Fruit fly (Drosophila melanogaster) whole organism, embryonic: ENCODE measurements around the gene witty.

Experiments
- Ada2b ChIP-seq: fragments of 200-800 bp; sonication (Bioruptor generic); IDR thresholded peaks from 2 replicates; pipeline ENCODE4 v1.3.6; 2022; ENCODE audit warnings: missing biosample characterization, missing genetic modification characterization
- B-H1 ChIP-seq: fragments of 200-800 bp; sonication (Bioruptor generic); IDR thresholded peaks from 3 replicates; pipeline ENCODE4 v1.3.6; 2022; ENCODE audit warnings: missing biosample characterization, missing genetic modification characterization
- B-H2 ChIP-seq: fragments of 200-800 bp; sonication (Bioruptor generic); optimal IDR thresholded peaks from 2 replicates; lab custom pipeline; 2018; ENCODE audit warnings: missing biosample characterization, mild to moderate bottlenecking, missing genetic modification characterization
- Bgb ChIP-seq: fragments of 200-800 bp; sonication (Bioruptor generic); IDR thresholded peaks from 2 replicates; pipeline ENCODE4 v1.3.6; 2022; ENCODE audit warnings: missing biosample characterization, missing genetic modification characterization; ENCODE audit not compliant: partially characterized antibody
- CG10274 ChIP-seq: fragments of 200-800 bp; sonication (Bioruptor generic); optimal IDR thresholded peaks from 3 replicates; lab custom pipeline; 2017; ENCODE audit warnings: missing biosample characterization, mild to moderate bottlenecking, missing genetic modification characterization
- CG12236 ChIP-seq: fragments of 200-800 bp; sonication (Bioruptor generic); optimal IDR thresholded peaks from 2 replicates; lab custom pipeline; 2016; ENCODE audit warnings: missing biosample characterization, missing genetic modification characterization
- CG12744 ChIP-seq: fragments of 200-800 bp; sonication (Bioruptor generic); optimal IDR thresholded peaks from 2 replicates; lab custom pipeline; 2016; ENCODE audit warnings: missing biosample characterization, missing genetic modification characterization
- CG12769 ChIP-seq: fragments of 200-800 bp; sonication (Bioruptor generic); optimal IDR thresholded peaks from 2 replicates; lab custom pipeline; 2019; ENCODE audit warnings: missing biosample characterization, mild to moderate bottlenecking, missing genetic modification characterization, moderate library complexity
- CG13123 ChIP-seq: fragments of 200-800 bp; sonication (Bioruptor generic); optimal IDR thresholded peaks from 2 replicates; lab custom pipeline; 2016; ENCODE audit warnings: missing biosample characterization, missing genetic modification characterization
- CG15514 ChIP-seq: fragments of 200-800 bp; sonication (Bioruptor generic); optimal IDR thresholded peaks from 3 replicates; lab custom pipeline; 2017; ENCODE audit warnings: missing biosample characterization, missing genetic modification characterization, mild to moderate bottlenecking, moderate library complexity, missing genetic modification reagents
- CG16813 ChIP-seq: fragments of 200-800 bp; sonication (Bioruptor generic); IDR thresholded peaks from 3 replicates; pipeline ENCODE4 v1.3.6; 2022; ENCODE audit warnings: missing biosample characterization, missing genetic modification characterization; ENCODE audit not compliant: partially characterized antibody
- CG17385 ChIP-seq: fragments of 200-800 bp; sonication (Bioruptor generic); optimal IDR thresholded peaks from 3 replicates; lab custom pipeline; 2018; ENCODE audit warnings: missing biosample characterization, mild to moderate bottlenecking, missing genetic modification characterization
- CG17829 ChIP-seq: fragments of 200-800 bp; optimal IDR thresholded peaks from 2 replicates; lab custom pipeline; 2019; ENCODE audit warnings: missing biosample characterization, mild to moderate bottlenecking, missing genetic modification characterization, moderate library complexity
- CG1832 ChIP-seq: fragments of 200-800 bp; sonication (Bioruptor generic); optimal IDR thresholded peaks from 2 replicates; lab custom pipeline; 2017; ENCODE audit warnings: missing biosample characterization, mild to moderate bottlenecking, missing genetic modification characterization, inconsistent platforms
- CG18599 ChIP-seq: fragments of 200-800 bp; sonication (Bioruptor generic); optimal IDR thresholded peaks from 3 replicates; lab custom pipeline; 2017; ENCODE audit warnings: missing biosample characterization, missing genetic modification characterization, mild to moderate bottlenecking, moderate library complexity, missing genetic modification reagents
- CG34422 ChIP-seq: fragments of 200-800 bp; sonication (Bioruptor generic); IDR thresholded peaks from 3 replicates; pipeline ENCODE4 v1.3.6; 2022; ENCODE audit warnings: missing biosample characterization, missing genetic modification characterization
- CG4854 ChIP-seq: fragments of 200-800 bp; sonication (Bioruptor generic); optimal IDR thresholded peaks from 2 replicates; lab custom pipeline; 2016; ENCODE audit warnings: missing biosample characterization, missing genetic modification characterization, inconsistent platforms
- CG6254 ChIP-seq: fragments of 200-800 bp; sonication (Bioruptor generic); optimal IDR thresholded peaks from 3 replicates; lab custom pipeline; 2017; ENCODE audit warnings: mild to moderate bottlenecking, missing biosample characterization, missing genetic modification reagents, missing genetic modification characterization
- CG7928 ChIP-seq: fragments of 200-800 bp; sonication (Bioruptor generic); optimal IDR thresholded peaks from 2 replicates; lab custom pipeline; 2017; ENCODE audit warnings: missing biosample characterization, mild to moderate bottlenecking, missing genetic modification characterization
- Dbx ChIP-seq: fragments of 200-800 bp; sonication (Bioruptor generic); IDR thresholded peaks from 3 replicates; pipeline ENCODE4 v1.3.6; 2022; ENCODE audit warnings: missing biosample characterization, missing genetic modification characterization
- Dek ChIP-seq: fragments of 200-800 bp; sonication (Bioruptor generic); optimal IDR thresholded peaks from 3 replicates; lab custom pipeline; 2019; ENCODE audit warnings: missing biosample characterization, mild to moderate bottlenecking, missing genetic modification characterization, moderate library complexity
- Dfd ChIP-seq, 2 experiments: fragments of >200 bp; optimal IDR thresholded peaks; 2 replicates each; lab custom pipeline; 2017; ENCODE audit warnings: missing biosample characterization in 2 of 2, missing genetic modification characterization in 2 of 2
- Dip2 ChIP-seq: fragments of 200-800 bp; sonication (Bioruptor generic); IDR thresholded peaks from 2 replicates; pipeline ENCODE4 v1.3.6; 2022; ENCODE audit warnings: missing biosample characterization, missing genetic modification characterization
- Doc3 ChIP-seq: fragments of 200-800 bp; sonication (Bioruptor generic); IDR thresholded peaks from 3 replicates; pipeline ENCODE4 v1.3.6; 2022; ENCODE audit warnings: missing biosample characterization, missing genetic modification characterization; ENCODE audit not compliant: partially characterized antibody
- HLH3B ChIP-seq: fragments of 200-800 bp; sonication (Bioruptor generic); IDR thresholded peaks from 2 replicates; pipeline ENCODE4 v1.3.6; 2022; ENCODE audit warnings: missing biosample characterization, missing genetic modification characterization
- HLH4C ChIP-seq: fragments of 200-800 bp; sonication (Bioruptor generic); IDR thresholded peaks from 3 replicates; pipeline ENCODE4 v1.3.6; 2022; ENCODE audit warnings: missing biosample characterization, missing genetic modification characterization; ENCODE audit not compliant: partially characterized antibody
- Hr3 ChIP-seq: fragments of 200-800 bp; sonication (Bioruptor generic); optimal IDR thresholded peaks from 3 replicates; lab custom pipeline; 2016; ENCODE audit warnings: missing biosample characterization, missing genetic modification characterization
- Mad ChIP-seq: fragments of 200-800 bp; sonication (Bioruptor generic); optimal IDR thresholded peaks from 2 replicates; lab custom pipeline; 2016; ENCODE audit warnings: missing biosample characterization, missing genetic modification characterization
- Ravus ChIP-seq: fragments of 200-800 bp; sonication (Bioruptor generic); IDR thresholded peaks from 2 replicates; pipeline ENCODE4 v1.3.6; 2022; ENCODE audit warnings: missing biosample characterization, missing genetic modification characterization
- TFAM ChIP-seq: fragments of 200-800 bp; sonication (Bioruptor generic); optimal IDR thresholded peaks from 2 replicates; lab custom pipeline; 2017; ENCODE audit warnings: missing biosample characterization, missing genetic modification characterization, inconsistent platforms
- ap ChIP-seq: fragments of 200-800 bp; sonication (Bioruptor generic); IDR thresholded peaks from 2 replicates; pipeline ENCODE4 v1.3.6; 2022; ENCODE audit warnings: missing biosample characterization, missing genetic modification characterization
- chn ChIP-seq: fragments of 200-800 bp; sonication (Bioruptor generic); optimal IDR thresholded peaks from 2 replicates; lab custom pipeline; 2016; ENCODE audit warnings: missing biosample characterization, missing genetic modification characterization
- ci ChIP-seq: fragments of 200-800 bp; sonication (Bioruptor generic); IDR thresholded peaks from 3 replicates; pipeline ENCODE4 v1.3.6; 2022; ENCODE audit warnings: missing biosample characterization, missing genetic modification characterization
- dan ChIP-seq: fragments of 200-800 bp; sonication (Bioruptor generic); IDR thresholded peaks from 2 replicates; pipeline ENCODE4 v1.3.6; 2022; ENCODE audit warnings: missing biosample characterization, missing genetic modification characterization
- danr ChIP-seq: fragments of 200-800 bp; sonication (Bioruptor generic); IDR thresholded peaks from 2 replicates; pipeline ENCODE4 v1.3.6; 2022; ENCODE audit warnings: missing biosample characterization, missing genetic modification characterization
- dmrt11E ChIP-seq: fragments of 200-800 bp; sonication (Bioruptor generic); optimal IDR thresholded peaks from 3 replicates; lab custom pipeline; 2018; ENCODE audit warnings: missing biosample characterization, mild to moderate bottlenecking, missing genetic modification characterization, moderate library complexity
- dpn ChIP-seq, 2 experiments: fragments of 200-800 bp; sonication (Bioruptor generic); optimal IDR thresholded peaks; 3 replicates each; lab custom pipeline; 2016; ENCODE audit warnings: missing biosample characterization in 2 of 2, missing genetic modification characterization in 2 of 2
- fru ChIP-seq: fragments of >200 bp; optimal IDR thresholded peaks from 2 replicates; lab custom pipeline; 2017
- insv ChIP-seq, 2 experiments: fragments of 200-800 bp; sonication (Bioruptor generic); optimal IDR thresholded peaks; 3 replicates each; lab custom pipeline; 2016 to 2018; ENCODE audit warnings: missing biosample characterization in 2 of 2, missing genetic modification characterization in 2 of 2
- kah ChIP-seq: fragments of 200-800 bp; sonication (Bioruptor generic); optimal IDR thresholded peaks from 2 replicates; lab custom pipeline; 2018; ENCODE audit warnings: missing biosample characterization, mild to moderate bottlenecking, missing genetic modification characterization
- lilli ChIP-seq: fragments of 200-800 bp; sonication (Bioruptor generic); optimal IDR thresholded peaks from 3 replicates; lab custom pipeline; 2016; ENCODE audit warnings: missing biosample characterization, missing genetic modification characterization
- maf-S ChIP-seq: fragments of 200-800 bp; sonication (Bioruptor generic); optimal IDR thresholded peaks from 2 replicates; lab custom pipeline; 2016; ENCODE audit warnings: missing biosample characterization, missing genetic modification characterization
- nau ChIP-seq: fragments of 200-800 bp; sonication (Bioruptor generic); optimal IDR thresholded peaks from 3 replicates; lab custom pipeline; 2017; ENCODE audit warnings: missing biosample characterization, mild to moderate bottlenecking, missing genetic modification characterization, missing genetic modification reagents
- psq ChIP-seq: fragments of 200-800 bp; sonication (Bioruptor generic); optimal IDR thresholded peaks from 2 replicates; lab custom pipeline; 2017; ENCODE audit warnings: missing biosample characterization, missing genetic modification characterization
- run ChIP-seq: fragments of 200-800 bp; sonication (Bioruptor generic); optimal IDR thresholded peaks from 3 replicates; lab custom pipeline; 2018; ENCODE audit warnings: missing biosample characterization, mild to moderate bottlenecking, missing genetic modification characterization
- schlank ChIP-seq: fragments of 200-800 bp; sonication (Bioruptor generic); optimal IDR thresholded peaks from 2 replicates; lab custom pipeline; 2018; ENCODE audit warnings: missing biosample characterization, mild to moderate bottlenecking, missing genetic modification characterization
- so ChIP-seq: fragments of 200-800 bp; sonication (Bioruptor generic); IDR thresholded peaks from 3 replicates; pipeline ENCODE4 v1.3.6; 2022; ENCODE audit warnings: missing biosample characterization, missing genetic modification characterization
- tll ChIP-seq, 2 experiments: fragments of 200-800 bp in 1 of 2; fragments of >200 bp in 1 of 2; sonication (Bioruptor generic) in 1 of 2; optimal IDR thresholded peaks; 2 replicates each; lab custom pipeline; 2017 to 2019; ENCODE audit warnings: missing biosample characterization in 2 of 2, missing genetic modification characterization in 2 of 2, mild to moderate bottlenecking in 1 of 2, moderate library complexity in 1 of 2
- unc-4 ChIP-seq: fragments of 200-800 bp; sonication (Bioruptor generic); IDR thresholded peaks from 2 replicates; pipeline ENCODE4 v1.3.6; 2022; ENCODE audit warnings: missing biosample characterization, missing genetic modification characterization; ENCODE audit not compliant: partially characterized antibody

Gene witty

DNA sequence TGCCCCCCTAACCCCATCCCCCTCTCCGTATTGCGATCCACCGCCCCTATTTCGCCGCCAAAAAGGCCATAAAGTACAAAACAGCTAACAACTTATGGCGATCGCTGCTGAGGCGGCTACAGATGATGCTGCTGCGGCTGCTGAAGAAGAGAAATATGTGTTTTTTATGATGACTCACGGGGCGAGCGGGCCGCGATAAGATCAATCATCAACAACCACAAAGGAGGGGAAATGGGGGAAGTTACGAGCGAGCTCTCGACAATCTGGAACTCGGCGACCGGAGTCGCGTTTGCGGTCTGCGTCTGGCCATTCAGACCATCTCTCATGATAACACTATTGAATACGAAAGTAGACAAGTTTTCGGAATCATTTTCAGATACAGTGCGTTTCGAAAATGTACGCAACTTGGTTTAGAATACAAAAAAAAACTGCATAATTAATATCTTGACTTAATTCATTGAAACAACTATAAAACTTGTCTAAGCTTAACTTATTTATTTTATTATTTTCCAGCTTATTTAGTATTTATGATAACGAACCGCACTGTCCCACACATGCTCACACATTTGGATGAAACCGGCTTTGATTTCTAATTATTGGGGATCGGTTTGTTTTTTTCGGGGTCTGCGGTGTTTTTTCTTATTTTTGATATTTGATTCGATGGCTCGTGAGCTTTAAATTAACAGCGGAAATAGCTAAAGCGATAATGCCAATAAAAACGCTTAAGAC lies 45.8 kb upstream of the witty start (continued):
- TF ChIP-seq dpn (GFP tag; optimal IDR thresholded peaks at IDR 0.05; lab: Kevin White, UChicago): peak; percentile 92 to 96
- peak; percentile 98 for TF ChIP-seq so (GFP tag; lab: Robert Waterston, UW)
- peak; percentile 95 for TF ChIP-seq run (tag; lab: Kevin White, UChicago)
- peak; percentile 96 for TF ChIP-seq CG12744 (GFP tag; lab: Kevin White, UChicago)
- peak; percentile 88 for TF ChIP-seq Ravus (GFP tag; lab: Robert Waterston, UW)
- peak; percentile 90 for TF ChIP-seq chn (GFP tag; lab: Kevin White, UChicago)
- TF ChIP-seq Ada2b: peak; percentile 97
- TF ChIP-seq HLH4C (GFP tag; lab: Robert Waterston, UW): no peak
- peak; percentile 69 for TF ChIP-seq psq (GFP tag; lab: Kevin White, UChicago)
- peak; percentile 91 for TF ChIP-seq CG6254 (GFP tag; lab: Kevin White, UChicago)
- peak in 1 of 2 experiments; percentile 36 for TF ChIP-seq tll (GFP tag; optimal IDR thresholded peaks at IDR 0.05; lab: Kevin White, UChicago)
- TF ChIP-seq CG10274 (GFP tag; lab: Kevin White, UChicago): peak; percentile 80
- TF ChIP-seq insv (GFP tag; optimal IDR thresholded peaks at IDR 0.05; lab: Kevin White, UChicago): peak; percentile 42 to 77
- peak; percentile 95 for TF ChIP-seq Dek (tag; lab: Kevin White, UChicago)
- TF ChIP-seq B-H2 (GFP tag; lab: Kevin White, UChicago): peak; percentile 95
- no peak for TF ChIP-seq Bgb
- no peak for TF ChIP-seq CG16813
- TF ChIP-seq CG17385 (GFP tag; lab: Kevin White, UChicago): peak; percentile 94
- peak; percentile 98 for TF ChIP-seq CG34422 (GFP tag; lab: Robert Waterston, UW)
- no peak for TF ChIP-seq CG1832 (GFP tag; lab: Kevin White, UChicago)
- peak; percentile 77 for TF ChIP-seq TFAM (GFP tag; lab: Kevin White, UChicago)
- peak; percentile 79 for TF ChIP-seq dan (GFP tag; lab: Robert Waterston, UW)
- peak; percentile 95 for TF ChIP-seq ap (GFP tag; lab: Robert Waterston, UW)
- peak; percentile 90 for TF ChIP-seq CG12236 (GFP tag; lab: Kevin White, UChicago)
- no peak for TF ChIP-seq fru
- TF ChIP-seq Hr3 (GFP tag; lab: Kevin White, UChicago): peak; percentile 93
- TF ChIP-seq CG15514 (GFP tag; lab: Kevin White, UChicago): peak; percentile 86
- peak; percentile 91 for TF ChIP-seq kah (GFP tag; lab: Kevin White, UChicago)
- no peak for TF ChIP-seq unc-4 (GFP tag; lab: Robert Waterston, UW)
- peak; percentile 86 for TF ChIP-seq maf-S (GFP tag; lab: Kevin White, UChicago)
- TF ChIP-seq CG7928 (GFP tag; lab: Kevin White, UChicago): peak; percentile 76
- peak; percentile 95 for TF ChIP-seq B-H1 (GFP tag; lab: Robert Waterston, UW)
- peak; percentile 17; the same call in 1 of the 2 replicates for TF ChIP-seq Dip2 (GFP tag; lab: Robert Waterston, UW)
- peak; percentile 97 for TF ChIP-seq HLH3B
- TF ChIP-seq CG18599 (GFP tag; lab: Kevin White, UChicago): peak; percentile 97
- TF ChIP-seq CG13123: peak; percentile 91
- peak; percentile 96 for TF ChIP-seq lilli (GFP tag; lab: Kevin White, UChicago)
- TF ChIP-seq nau: peak; percentile 95
- peak; percentile 93 for TF ChIP-seq CG4854 (GFP tag; lab: Kevin White, UChicago)
- TF ChIP-seq ci (GFP tag; lab: Robert Waterston, UW): peak; percentile 99
- TF ChIP-seq CG12769: peak; percentile 95
- peak; percentile 90 for TF ChIP-seq Mad
- TF ChIP-seq Dbx: peak; percentile 96
- TF ChIP-seq danr: peak; percentile 95
- TF ChIP-seq dmrt11E (tag; lab: Kevin White, UChicago): peak; percentile 96
- TF ChIP-seq Dfd (GFP tag; optimal IDR thresholded peaks at IDR 0.05; lab: Kevin White, UChicago): no peak
- TF ChIP-seq schlank: peak; percentile 90
- TF ChIP-seq Doc3: no peak
- peak; percentile 98 for TF ChIP-seq CG17829
